Fruit fly (Drosophila melanogaster): ENCODE data around the gene mts.

dm6 chr2L:7876520-7877232 is 49.2 kb downstream of the mts start:
- TF ChIP-seq foxo (GFP tag; optimal IDR thresholded peaks at IDR 0.05) (no peak), Hr78 (GFP tag; optimal IDR thresholded peaks at IDR 0.05) (no peak), Myc (optimal IDR thresholded peaks at IDR 0.05) (no peak), usp (GFP tag; optimal IDR thresholded peaks at IDR 0.05) (no peak), Abd-B (GFP tag; optimal IDR thresholded peaks at IDR 0.05) (no peak), rgr (GFP tag; optimal IDR thresholded peaks at IDR 0.05) (no peak), psq (GFP tag; optimal IDR thresholded peaks at IDR 0.05) (no peak), Rel (GFP tag; optimal IDR thresholded peaks at IDR 0.05) (no peak), Rel (tag; optimal IDR thresholded peaks at IDR 0.05) (no peak), lola (GFP tag; optimal IDR thresholded peaks at IDR 0.05) (no peak), Hr83 (GFP tag; optimal IDR thresholded peaks at IDR 0.05; ENCODE audit: poor library complexity, severe bottlenecking) (no peak), Mio (GFP tag; optimal IDR thresholded peaks at IDR 0.05) (no peak), brk (GFP tag; optimal IDR thresholded peaks at IDR 0.05) (no peak)
